Worm (Caenorhabditis elegans) whole organism, L4/young adult: ENCODE results near the gene fbxb-95.

Experiments
- W03F9.2 ChIP-seq: fragments of 150-350 bp; optimal IDR thresholded peaks from 2 replicates; lab custom pipeline; 2014; ENCODE audit warnings: missing biosample characterization, missing genetic modification characterization
- dao-5 ChIP-seq: sonication (generic microtip); optimal IDR thresholded peaks from 2 replicates; lab custom pipeline; 2016; ENCODE audit warnings: missing genotype, missing genetic modification characterization, moderate library complexity, missing compliant biosample characterization
- him-1 ChIP-seq: sonication (generic microtip); optimal IDR thresholded peaks from 2 replicates; lab custom pipeline; 2016; ENCODE audit warnings: missing genotype, missing genetic modification reagents, missing genetic modification characterization, missing compliant biosample characterization

DNA sequence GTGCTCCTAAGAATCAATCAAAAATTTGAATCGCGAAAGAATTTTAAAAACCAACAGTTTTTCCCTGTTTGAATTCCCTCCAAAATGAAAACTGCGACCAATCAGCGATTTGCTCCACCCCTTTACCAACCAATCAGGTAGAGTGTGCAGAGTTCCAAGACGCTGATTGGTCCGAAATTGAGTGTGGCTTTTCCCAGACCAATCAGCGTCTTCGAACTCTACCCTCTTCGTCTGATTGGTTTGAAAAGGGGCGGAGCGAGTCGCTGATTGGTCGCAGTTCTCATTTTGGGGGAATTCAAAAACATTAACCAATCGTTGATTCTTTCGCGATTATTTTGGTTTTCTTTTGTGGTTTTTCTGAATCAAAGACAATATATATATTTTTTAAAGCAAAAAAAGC, 9.6 kb upstream of the fbxb-95 start:
- TF ChIP-seq dao-5: no peak
- TF ChIP-seq W03F9.2 (tag; lab: Kevin White, UChicago): no peak
- no peak for TF ChIP-seq him-1 (tag; lab: Kevin White, UChicago)
